In genomic region chr2L:19134814-19135523, dm6 we compare ENCODE assay signal across 1 fruit fly cellular context.
TF ChIP-seq lines count a peak whose summit lies in the region.

Gene Polr1D (minus strand): TSS chr2L:19135233.

TF ChIP-seq in whole organism, embryonic, 481 proteins besides CTCF, POLR2A, EP300 and RAD21 (continued from another document and continues in another):
- TF ChIP-seq CG8924 (tag; optimal IDR thresholded peaks at IDR 0.05; lab: Kevin White, UChicago) (peak; percentile 59), CG7745 (tag; optimal IDR thresholded peaks at IDR 0.05; lab: Kevin White, UChicago) (no peak), CG12769 (tag; optimal IDR thresholded peaks at IDR 0.05; lab: Kevin White, UChicago) (no peak), gem (tag; optimal IDR thresholded peaks at IDR 0.05; lab: Kevin White, UChicago) (peak; percentile 48), Ptx1 (GFP tag; IDR thresholded peaks at IDR 0.05; lab: Robert Waterston, UW) (0 out of 2 replicates have a peak, but pooled peaks have one; percentile 35), ERR (GFP tag; optimal IDR thresholded peaks at IDR 0.05; lab: Kevin White, UChicago) (no peak), Ets65A (GFP tag; lab: Kevin White, UChicago) (no peak), jigr1 (GFP tag; IDR thresholded peaks at IDR 0.05; lab: Robert Waterston, UW) (no peak), sens (GFP tag; lab: Kevin White, UChicago) (peak; percentile 84), C15 (GFP tag; IDR thresholded peaks at IDR 0.05; lab: Robert Waterston, UW) (no peak), CG3995 (GFP tag; optimal IDR thresholded peaks at IDR 0.05; lab: Kevin White, UChicago) (no peak), Sox100B (GFP tag; optimal IDR thresholded peaks at IDR 0.05; lab: Kevin White, UChicago) (no peak), ATbp (GFP tag; optimal IDR thresholded peaks at IDR 0.05; lab: Kevin White, UChicago) (no peak), CG5953 (GFP tag; IDR thresholded peaks at IDR 0.05; lab: Robert Waterston, UW) (no peak), caup (GFP tag; optimal IDR thresholded peaks at IDR 0.05; lab: Kevin White, UChicago; ENCODE audit: severe bottlenecking) (no peak), CG7271 (tag; optimal IDR thresholded peaks at IDR 0.05; lab: Kevin White, UChicago) (no peak), Hr3 (GFP tag; optimal IDR thresholded peaks at IDR 0.05; lab: Kevin White, UChicago) (no peak), CG6813 (GFP tag; optimal IDR thresholded peaks at IDR 0.05; lab: Kevin White, UChicago) (no peak), CG10267 (tag; optimal IDR thresholded peaks at IDR 0.05; lab: Kevin White, UChicago) (no peak), so (GFP tag; IDR thresholded peaks at IDR 0.05; lab: Robert Waterston, UW) (peak; percentile 60; the same call in 1 of the 3 replicates), Sox102F (GFP tag; optimal IDR thresholded peaks at IDR 0.05; lab: Kevin White, UChicago) (no peak), MESR4 (GFP tag; optimal IDR thresholded peaks at IDR 0.05; lab: Kevin White, UChicago) (no peak), CG16863 (GFP tag; optimal IDR thresholded peaks at IDR 0.05; lab: Kevin White, UChicago) (no peak), disco-r (GFP tag; optimal IDR thresholded peaks at IDR 0.05; lab: Kevin White, UChicago) (no peak), CG13287 (GFP tag; IDR thresholded peaks at IDR 0.05; lab: Robert Waterston, UW; ENCODE audit: partially characterized antibody) (peak; percentile 43), tna (GFP tag; IDR thresholded peaks at IDR 0.05; lab: Robert Waterston, UW; ENCODE audit: partially characterized antibody) (0 out of 2 replicates have a peak, but pooled peaks have one; percentile 16), row (GFP tag; IDR thresholded peaks at IDR 0.05; lab: Robert Waterston, UW) (peak; percentile 67), Poxn (GFP tag; IDR thresholded peaks at IDR 0.05; lab: Robert Waterston, UW) (no peak), CG1529 (GFP tag; optimal IDR thresholded peaks at IDR 0.05; lab: Kevin White, UChicago) (no peak), nau (GFP tag; optimal IDR thresholded peaks at IDR 0.05; lab: Kevin White, UChicago) (no peak), CG6272 (GFP tag; IDR thresholded peaks at IDR 0.05; lab: Robert Waterston, UW) (no peak), cwo (GFP tag; optimal IDR thresholded peaks at IDR 0.05; lab: Kevin White, UChicago) (peak; percentile 10), Dll (GFP tag; IDR thresholded peaks at IDR 0.05; lab: Robert Waterston, UW; ENCODE audit: partially characterized antibody) (peak; percentile 45; the same call in 1 of the 4 replicates), lov (optimal IDR thresholded peaks at IDR 0.05; lab: Kevin White, UChicago) (no peak), lov (GFP tag; IDR thresholded peaks at IDR 0.05; lab: Robert Waterston, UW) (peak; percentile 66; the same call in 1 of the 3 replicates), cg (GFP tag; optimal IDR thresholded peaks at IDR 0.05; lab: Kevin White, UChicago) (peak; percentile 96), CG4360 (GFP tag; IDR thresholded peaks at IDR 0.05; lab: Robert Waterston, UW) (peak; percentile 89), CG2712 (tag; optimal IDR thresholded peaks at IDR 0.05; lab: Kevin White, UChicago) (peak; percentile 23), ken (GFP tag; IDR thresholded peaks at IDR 0.05; lab: Robert Waterston, UW) (no peak), CG10543 (GFP tag; optimal IDR thresholded peaks at IDR 0.05; lab: Kevin White, UChicago) (peak; percentile 43), CG18599 (GFP tag; optimal IDR thresholded peaks at IDR 0.05; lab: Kevin White, UChicago) (peak; percentile 17), cas (GFP tag; IDR thresholded peaks at IDR 0.05; lab: Robert Waterston, UW) (no peak), Lpt (GFP tag; optimal IDR thresholded peaks at IDR 0.05; lab: Kevin White, UChicago) (peak; percentile 71), hth (optimal IDR thresholded peaks at IDR 0.05; lab: Kevin White, UChicago) (no peak), zf30C (GFP tag; optimal IDR thresholded peaks at IDR 0.05; lab: Kevin White, UChicago) (no peak), CG3065 (GFP tag; optimal IDR thresholded peaks at IDR 0.05; lab: Kevin White, UChicago) (no peak), CG14965 (GFP tag; optimal IDR thresholded peaks at IDR 0.05; lab: Kevin White, UChicago; ENCODE audit: borderline replicate concordance) (no peak), CG4328 (GFP tag; optimal IDR thresholded peaks at IDR 0.05; lab: Kevin White, UChicago) (no peak), Mrtf (GFP tag; IDR thresholded peaks at IDR 0.05; lab: Robert Waterston, UW) (no peak), HLH54F (GFP tag; optimal IDR thresholded peaks at IDR 0.05; lab: Kevin White, UChicago) (no peak), az2 (GFP tag; optimal IDR thresholded peaks at IDR 0.05; lab: Kevin White, UChicago) (no peak), CG13123 (GFP tag; optimal IDR thresholded peaks at IDR 0.05; lab: Kevin White, UChicago) (no peak), nmo (GFP tag; optimal IDR thresholded peaks at IDR 0.05; lab: Kevin White, UChicago) (peak; percentile 24), chn (GFP tag; optimal IDR thresholded peaks at IDR 0.05; lab: Kevin White, UChicago) (peak; percentile 19), CG9817 (tag; optimal IDR thresholded peaks at IDR 0.05; lab: Kevin White, UChicago) (no peak), Spps (tag; optimal IDR thresholded peaks at IDR 0.05; lab: Kevin White, UChicago) (no peak), Mad (GFP tag; optimal IDR thresholded peaks at IDR 0.05; lab: Kevin White, UChicago) (no peak), CG13894 (tag; optimal IDR thresholded peaks at IDR 0.05; lab: Kevin White, UChicago) (no peak), yki (optimal IDR thresholded peaks at IDR 0.05; lab: Kevin White, UChicago) (peak; percentile 32), inv (GFP tag; IDR thresholded peaks at IDR 0.05; lab: Robert Waterston, UW; ENCODE audit: partially characterized antibody) (no peak), trh (GFP tag; optimal IDR thresholded peaks at IDR 0.05; lab: Kevin White, UChicago) (no peak), CG9437 (GFP tag; optimal IDR thresholded peaks at IDR 0.05; lab: Kevin White, UChicago) (no peak), CG11560 (tag; IDR thresholded peaks at IDR 0.05; lab: Robert Waterston, UW) (no peak), CG2889 (GFP tag; IDR thresholded peaks at IDR 0.05; lab: Robert Waterston, UW) (no peak), ftz-f1 (GFP tag; optimal IDR thresholded peaks at IDR 0.05; lab: Kevin White, UChicago) (no peak), Abd-B (GFP tag; optimal IDR thresholded peaks at IDR 0.05; lab: Kevin White, UChicago) (no peak), aop (GFP tag; IDR thresholded peaks at IDR 0.05; lab: Robert Waterston, UW) (0 out of 2 replicates have a peak, but pooled peaks have one; percentile 6), grn (GFP tag; optimal IDR thresholded peaks at IDR 0.05; lab: Kevin White, UChicago) (no peak), CG18619 (GFP tag; optimal IDR thresholded peaks at IDR 0.05; lab: Kevin White, UChicago) (no peak), CG13424 (tag; optimal IDR thresholded peaks at IDR 0.05; lab: Kevin White, UChicago) (no peak), chif (GFP tag; optimal IDR thresholded peaks at IDR 0.05; lab: Kevin White, UChicago) (no peak), CG31365 (tag; optimal IDR thresholded peaks at IDR 0.05; lab: Kevin White, UChicago) (no peak), Camta (GFP tag; optimal IDR thresholded peaks at IDR 0.05; lab: Kevin White, UChicago) (no peak), ttk (GFP tag; IDR thresholded peaks at IDR 0.05; lab: Robert Waterston, UW) (no peak), h (optimal IDR thresholded peaks at IDR 0.05; lab: Kevin White, UChicago) (no peak), CG42726 (GFP tag; IDR thresholded peaks at IDR 0.05; lab: Robert Waterston, UW; ENCODE audit: partially characterized antibody) (no peak), CG9609 (GFP tag; optimal IDR thresholded peaks at IDR 0.05; lab: Kevin White, UChicago) (no peak), bbx (GFP tag; IDR thresholded peaks at IDR 0.05; lab: Robert Waterston, UW; ENCODE audit: partially characterized antibody) (peak; percentile 57), tll (GFP tag; optimal IDR thresholded peaks at IDR 0.05; lab: Kevin White, UChicago) (peak in 1 of 2 experiments; percentile 30), sr (GFP tag; IDR thresholded peaks at IDR 0.05; lab: Robert Waterston, UW) (peak; percentile 95), Dip3 (GFP tag; optimal IDR thresholded peaks at IDR 0.05; lab: Kevin White, UChicago) (no peak), CG8281 (tag; optimal IDR thresholded peaks at IDR 0.05; lab: Kevin White, UChicago) (no peak), kay (GFP tag; optimal IDR thresholded peaks at IDR 0.05; lab: Kevin White, UChicago) (peak; percentile 85), pita (GFP tag; optimal IDR thresholded peaks at IDR 0.05; lab: Kevin White, UChicago) (no peak), NK7.1 (GFP tag; optimal IDR thresholded peaks at IDR 0.05; lab: Kevin White, UChicago) (no peak), TFAM (GFP tag; optimal IDR thresholded peaks at IDR 0.05; lab: Kevin White, UChicago) (no peak), Dip2 (GFP tag; IDR thresholded peaks at IDR 0.05; lab: Robert Waterston, UW) (no peak), org-1 (GFP tag; optimal IDR thresholded peaks at IDR 0.05; lab: Kevin White, UChicago) (no peak), dati (GFP tag; IDR thresholded peaks at IDR 0.05; lab: Robert Waterston, UW) (no peak), Xrp1 (GFP tag; IDR thresholded peaks at IDR 0.05; lab: Robert Waterston, UW) (peak; percentile 55; the same call in 1 of the 2 replicates), ham (GFP tag; IDR thresholded peaks at IDR 0.05; lab: Robert Waterston, UW) (no peak), CG2116 (GFP tag; optimal IDR thresholded peaks at IDR 0.05; lab: Kevin White, UChicago) (no peak), peb (GFP tag; IDR thresholded peaks at IDR 0.05; lab: Robert Waterston, UW) (no peak), odd (GFP tag; optimal IDR thresholded peaks at IDR 0.05; lab: Kevin White, UChicago) (no peak), trem (tag; optimal IDR thresholded peaks at IDR 0.05; lab: Kevin White, UChicago) (peak; percentile 6), exex (tag; optimal IDR thresholded peaks at IDR 0.05; lab: Kevin White, UChicago) (no peak), sima (GFP tag; optimal IDR thresholded peaks at IDR 0.05; lab: Kevin White, UChicago) (no peak), unc-4 (GFP tag; IDR thresholded peaks at IDR 0.05; lab: Robert Waterston, UW; ENCODE audit: partially characterized antibody) (0 out of 2 replicates have a peak, but pooled peaks have one; percentile 26), scrt (GFP tag; optimal IDR thresholded peaks at IDR 0.05; lab: Kevin White, UChicago) (peak; percentile 85), ems (GFP tag; optimal IDR thresholded peaks at IDR 0.05; lab: Kevin White, UChicago) (no peak), CG4707 (GFP tag; optimal IDR thresholded peaks at IDR 0.05; lab: Kevin White, UChicago) (no peak), HmgZ (tag; optimal IDR thresholded peaks at IDR 0.05; lab: Kevin White, UChicago) (no peak), dmrt11E (tag; optimal IDR thresholded peaks at IDR 0.05; lab: Kevin White, UChicago) (no peak), CG14667 (GFP tag; IDR thresholded peaks at IDR 0.05; lab: Robert Waterston, UW) (no peak), hkb (optimal IDR thresholded peaks at IDR 0.05; lab: Kevin White, UChicago) (no peak), hkb (GFP tag; IDR thresholded peaks at IDR 0.05; lab: Robert Waterston, UW) (0 out of 2 replicates have a peak, but pooled peaks have one; percentile 53), sisA (GFP tag; IDR thresholded peaks at IDR 0.05; lab: Robert Waterston, UW) (0 out of 2 replicates have a peak, but pooled peaks have one; percentile 16), Lim3 (GFP tag; IDR thresholded peaks at IDR 0.05; lab: Robert Waterston, UW) (no peak), CG4617 (GFP tag; optimal IDR thresholded peaks at IDR 0.05; lab: Kevin White, UChicago; ENCODE audit: borderline replicate concordance) (no peak), usp (GFP tag; optimal IDR thresholded peaks at IDR 0.05; lab: Kevin White, UChicago) (no peak), rib (GFP tag; IDR thresholded peaks at IDR 0.05; lab: Robert Waterston, UW) (peak; percentile 88), H15 (GFP tag; IDR thresholded peaks at IDR 0.05; lab: Robert Waterston, UW) (no peak), CG10565 (GFP tag; optimal IDR thresholded peaks at IDR 0.05; lab: Kevin White, UChicago) (no peak), tap (tag; optimal IDR thresholded peaks at IDR 0.05; lab: Kevin White, UChicago) (peak; percentile 59), CG6791 (GFP tag; IDR thresholded peaks at IDR 0.05; lab: Robert Waterston, UW; ENCODE audit: partially characterized antibody) (no peak; the same call in 2 of the 3 replicates), fd3F (GFP tag; optimal IDR thresholded peaks at IDR 0.05; lab: Kevin White, UChicago) (no peak), Neu2 (GFP tag; optimal IDR thresholded peaks at IDR 0.05; lab: Kevin White, UChicago; ENCODE audit: borderline replicate concordance) (no peak), tup (GFP tag; optimal IDR thresholded peaks at IDR 0.05; lab: Kevin White, UChicago) (no peak), esg (GFP tag; conservative IDR thresholded peaks at IDR 0.05; lab: Robert Waterston, UW) (no peak), CG4404 (GFP tag; IDR thresholded peaks at IDR 0.05; lab: Robert Waterston, UW) (no peak), CG2120 (GFP tag; optimal IDR thresholded peaks at IDR 0.05; lab: Kevin White, UChicago) (peak; percentile 2), CG7372 (GFP tag; IDR thresholded peaks at IDR 0.05; lab: Robert Waterston, UW) (no peak), CG3726 (GFP tag; IDR thresholded peaks at IDR 0.05; lab: Robert Waterston, UW) (no peak), CG1602 (GFP tag; optimal IDR thresholded peaks at IDR 0.05; lab: Kevin White, UChicago) (peak; percentile 7), Taf1 (GFP tag; IDR thresholded peaks at IDR 0.05; lab: Robert Waterston, UW) (no peak), knrl (GFP tag; IDR thresholded peaks at IDR 0.05; lab: Robert Waterston, UW; ENCODE audit: partially characterized antibody) (no peak), Deaf1 (tag; optimal IDR thresholded peaks at IDR 0.05; lab: Kevin White, UChicago) (peak; percentile 48), CG13775 (GFP tag; optimal IDR thresholded peaks at IDR 0.05; lab: Kevin White, UChicago) (no peak), oc (tag; optimal IDR thresholded peaks at IDR 0.05; lab: Kevin White, UChicago) (peak; percentile 52), CG3407 (GFP tag; optimal IDR thresholded peaks at IDR 0.05; lab: Kevin White, UChicago) (no peak), CG5180 (GFP tag; optimal IDR thresholded peaks at IDR 0.05; lab: Kevin White, UChicago) (no peak), ssp (GFP tag; IDR thresholded peaks at IDR 0.05; lab: Robert Waterston, UW) (no peak), Drgx (GFP tag; IDR thresholded peaks at IDR 0.05; lab: Robert Waterston, UW) (no peak), vnd (GFP tag; IDR thresholded peaks at IDR 0.05; lab: Robert Waterston, UW; ENCODE audit: partially characterized antibody) (no peak), CG8089 (GFP tag; optimal IDR thresholded peaks at IDR 0.05; lab: Kevin White, UChicago) (no peak)
